Fruit fly (Drosophila melanogaster) whole organism, pupa: ENCODE measurements around the gene CG12594.

Experiments
- CG34367 ChIP-seq: fragments of 200-800 bp; sonication (Bioruptor generic); optimal IDR thresholded peaks from 2 replicates; lab custom pipeline; 2018; ENCODE audit warnings: missing biosample characterization, mild to moderate bottlenecking, missing genetic modification characterization
- EcR ChIP-seq: fragments of 200-800 bp; sonication (Bioruptor generic); optimal IDR thresholded peaks from 3 replicates; lab custom pipeline; 2019; ENCODE audit warnings: missing biosample characterization, missing genetic modification characterization, mild to moderate bottlenecking, moderate library complexity, missing genetic modification reagents
- Pif1B ChIP-seq: fragments of 200-800 bp; sonication (Bioruptor generic); optimal IDR thresholded peaks from 3 replicates; lab custom pipeline; 2016; ENCODE audit warnings: missing biosample characterization, missing genetic modification characterization

DNA sequence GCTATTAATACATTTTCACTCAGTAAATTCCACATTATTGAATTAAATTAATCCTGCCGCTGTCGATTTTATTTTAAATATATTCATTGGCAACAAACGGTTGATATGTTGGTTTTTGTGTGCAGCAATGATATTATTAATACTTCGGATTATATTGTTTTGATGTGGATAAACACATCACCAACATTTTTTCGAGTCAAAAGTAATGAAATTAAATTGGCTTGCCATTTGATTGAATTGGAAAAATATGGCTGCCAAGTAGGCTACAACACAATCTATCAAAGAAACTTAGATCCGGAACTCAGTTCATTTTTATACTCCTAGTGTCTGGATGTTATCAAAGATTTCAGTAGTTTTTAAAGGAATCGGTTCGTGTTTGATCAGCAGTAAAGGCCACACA is 21.2 kb upstream of the CG12594 start, which contains the start of gene CG14718:
- TF ChIP-seq EcR = no peak
- no peak for TF ChIP-seq Pif1B (GFP tag; lab: Kevin White, UChicago)
- TF ChIP-seq CG34367 (tag; lab: Kevin White, UChicago) = no peak
